Worm (Caenorhabditis elegans): Measurements from ENCODE around the gene warf-1.

DNA sequence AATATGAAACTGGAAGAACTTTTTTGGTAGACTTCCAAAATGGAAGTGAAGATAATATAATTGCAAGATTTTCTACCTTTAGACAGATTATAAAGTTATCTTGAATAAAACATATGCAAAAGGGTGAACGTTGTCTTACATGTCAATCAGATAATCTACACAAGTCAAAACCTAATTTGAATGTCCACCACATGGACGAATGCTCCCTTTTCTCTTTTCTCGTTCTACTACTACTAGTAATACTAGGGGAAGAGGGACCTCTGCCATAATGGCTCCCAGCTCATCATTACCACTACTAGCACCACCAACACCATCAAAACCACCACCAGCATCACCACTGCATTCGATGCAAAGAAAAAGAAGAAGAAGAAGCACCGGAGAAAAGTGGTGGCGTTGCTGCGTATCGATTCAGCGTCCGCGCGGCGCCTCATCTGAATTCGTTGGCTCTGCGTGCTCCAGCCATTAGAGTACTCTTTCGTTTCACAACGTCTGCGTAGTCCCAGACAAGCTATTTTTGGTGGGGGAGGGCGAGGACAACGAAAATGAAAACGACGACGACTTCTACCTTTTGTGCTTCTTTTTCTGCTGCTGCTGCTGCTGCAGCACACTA is 49.2 kb upstream of the warf-1 start:
- TF ChIP-seq nhr-28 (tag; optimal IDR thresholded peaks at IDR 0.05): no peak
- TF ChIP-seq unc-62 (GFP tag; optimal IDR thresholded peaks at IDR 0.05): no peak
- no peak for TF ChIP-seq unc-130 (tag; optimal IDR thresholded peaks at IDR 0.05)
- TF ChIP-seq nhr-11 (tag; optimal IDR thresholded peaks at IDR 0.05): no peak
- TF ChIP-seq snpc-4 (tag; optimal IDR thresholded peaks at IDR 0.05): no peak
- TF ChIP-seq blmp-1 (tag; optimal IDR thresholded peaks at IDR 0.05): no peak
- TF ChIP-seq dsc-1 (tag; optimal IDR thresholded peaks at IDR 0.05): no peak
- TF ChIP-seq fkh-8 (tag; optimal IDR thresholded peaks at IDR 0.05): no peak
- no peak for TF ChIP-seq tbx-2 (tag; optimal IDR thresholded peaks at IDR 0.05)
- TF ChIP-seq vab-15 (tag; optimal IDR thresholded peaks at IDR 0.05): no peak
